Fruit fly (Drosophila melanogaster) whole organism, embryonic: ENCODE data around the gene Eip75B.
A peak's percentile ranks its signal among the peaks of the same experiment; 100 is the strongest.

ENCODE experiments used
- Aef1 ChIP-seq: fragments of 200-800 bp; sonication (Bioruptor generic); IDR thresholded peaks from 3 replicates; pipeline ENCODE4 v1.3.6; 2022; ENCODE audit warnings: missing biosample characterization, missing genetic modification characterization
- BEAF-32 ChIP-seq: fragments of 200-800 bp; sonication (Bioruptor generic); optimal IDR thresholded peaks from 3 replicates; lab custom pipeline; 2017; ENCODE audit warnings: missing biosample characterization, missing genetic modification characterization, mild to moderate bottlenecking, moderate library complexity, missing genetic modification reagents
- C15 ChIP-seq: fragments of 200-800 bp; sonication (Bioruptor generic); IDR thresholded peaks from 3 replicates; pipeline ENCODE4 v1.3.6; 2022; ENCODE audit warnings: missing biosample characterization, missing genetic modification characterization
- CG13624 ChIP-seq: fragments of 200-800 bp; sonication (Bioruptor generic); optimal IDR thresholded peaks from 2 replicates; lab custom pipeline; 2016; ENCODE audit warnings: missing biosample characterization, missing genetic modification characterization
- CG13775 ChIP-seq: fragments of 200-800 bp; sonication (Bioruptor generic); optimal IDR thresholded peaks from 3 replicates; lab custom pipeline; 2017; ENCODE audit warnings: missing biosample characterization, mild to moderate bottlenecking, missing genetic modification characterization
- CG15269 ChIP-seq: fragments of 200-800 bp; sonication (Bioruptor generic); optimal IDR thresholded peaks from 2 replicates; lab custom pipeline; 2018; ENCODE audit warnings: missing biosample characterization, mild to moderate bottlenecking, missing genetic modification characterization, moderate library complexity
- CG15514 ChIP-seq: fragments of 200-800 bp; sonication (Bioruptor generic); optimal IDR thresholded peaks from 3 replicates; lab custom pipeline; 2017; ENCODE audit warnings: missing biosample characterization, missing genetic modification characterization, mild to moderate bottlenecking, moderate library complexity, missing genetic modification reagents
- CG15601 ChIP-seq: fragments of 200-800 bp; sonication (Bioruptor generic); optimal IDR thresholded peaks from 3 replicates; lab custom pipeline; 2019; ENCODE audit warnings: missing biosample characterization, mild to moderate bottlenecking, missing genetic modification characterization, moderate library complexity
- CG1603 ChIP-seq: fragments of 200-800 bp; sonication (Bioruptor generic); optimal IDR thresholded peaks from 2 replicates; lab custom pipeline; 2019; ENCODE audit warnings: missing biosample characterization, mild to moderate bottlenecking, missing genetic modification characterization, moderate library complexity
- CG17359 ChIP-seq: fragments of 200-800 bp; sonication (Bioruptor generic); optimal IDR thresholded peaks from 3 replicates; lab custom pipeline; 2018; ENCODE audit warnings: missing biosample characterization, mild to moderate bottlenecking, missing genetic modification characterization, moderate library complexity
- CG17829 ChIP-seq: fragments of 200-800 bp; optimal IDR thresholded peaks from 2 replicates; lab custom pipeline; 2019; ENCODE audit warnings: missing biosample characterization, mild to moderate bottlenecking, missing genetic modification characterization, moderate library complexity
- CG18619 ChIP-seq: fragments of 200-800 bp; sonication (Bioruptor generic); optimal IDR thresholded peaks from 3 replicates; lab custom pipeline; 2017; ENCODE audit warnings: missing biosample characterization, mild to moderate bottlenecking, missing genetic modification characterization
- CG2875 ChIP-seq: fragments of 200-800 bp; sonication (Bioruptor generic); optimal IDR thresholded peaks from 2 replicates; lab custom pipeline; 2017; ENCODE audit warnings: missing biosample characterization, mild to moderate bottlenecking, missing genetic modification characterization, missing genetic modification reagents
- CG30403 ChIP-seq: fragments of 200-800 bp; sonication (Bioruptor generic); optimal IDR thresholded peaks from 3 replicates; lab custom pipeline; 2016; ENCODE audit warnings: missing biosample characterization, missing genetic modification characterization
- CG4328 ChIP-seq: fragments of 200-800 bp; sonication (Bioruptor generic); optimal IDR thresholded peaks from 3 replicates; lab custom pipeline; 2017; ENCODE audit warnings: missing biosample characterization, missing genetic modification reagents, missing genetic modification characterization
- CG5245 ChIP-seq: fragments of 200-800 bp; sonication (Bioruptor generic); optimal IDR thresholded peaks from 3 replicates; lab custom pipeline; 2016; ENCODE audit warnings: missing biosample characterization, missing genetic modification characterization
- CG6689 ChIP-seq: fragments of 200-800 bp; sonication (Bioruptor generic); IDR thresholded peaks from 2 replicates; pipeline ENCODE4 v1.3.6; 2022; ENCODE audit warnings: missing biosample characterization, missing genetic modification characterization
- CG6765 ChIP-seq: fragments of 200-800 bp; sonication (Bioruptor generic); optimal IDR thresholded peaks from 3 replicates; lab custom pipeline; 2017; ENCODE audit warnings: missing biosample characterization, mild to moderate bottlenecking, missing genetic modification characterization
- CG7839 ChIP-seq: fragments of 200-800 bp; sonication (Bioruptor generic); optimal IDR thresholded peaks from 3 replicates; lab custom pipeline; 2018; ENCODE audit warnings: missing biosample characterization, mild to moderate bottlenecking, missing genetic modification characterization, moderate library complexity
- CTCF ChIP-seq: fragments of 200-800 bp; sonication (Bioruptor generic); optimal IDR thresholded peaks from 2 replicates; lab custom pipeline; 2017; ENCODE audit warnings: missing biosample characterization, mild to moderate bottlenecking, missing genetic modification characterization, moderate library complexity
- CoRest ChIP-seq: fragments of 200-800 bp; sonication (Bioruptor generic); optimal IDR thresholded peaks from 3 replicates; lab custom pipeline; 2018; ENCODE audit warnings: missing biosample characterization, mild to moderate bottlenecking, missing genetic modification characterization, moderate library complexity
- D19A ChIP-seq: fragments of 200-800 bp; optimal IDR thresholded peaks from 3 replicates; lab custom pipeline; 2019; ENCODE audit warnings: missing biosample characterization, mild to moderate bottlenecking, missing genetic modification characterization, moderate library complexity
- Deaf1 ChIP-seq: fragments of 200-800 bp; optimal IDR thresholded peaks from 3 replicates; lab custom pipeline; 2019; ENCODE audit warnings: missing biosample characterization, mild to moderate bottlenecking, missing genetic modification characterization, moderate library complexity
- E2f1 ChIP-seq: fragments of 200-800 bp; sonication (Bioruptor generic); IDR thresholded peaks from 2 replicates; pipeline ENCODE4 v1.3.6; 2022; ENCODE audit warnings: missing biosample characterization, missing genetic modification characterization
- Fer2 ChIP-seq: fragments of 200-800 bp; sonication (Bioruptor generic); optimal IDR thresholded peaks from 2 replicates; lab custom pipeline; 2018; ENCODE audit warnings: missing biosample characterization, mild to moderate bottlenecking, missing genetic modification characterization, moderate library complexity
- Fer3 ChIP-seq: fragments of 200-800 bp; sonication (Bioruptor generic); optimal IDR thresholded peaks from 2 replicates; lab custom pipeline; 2018; ENCODE audit warnings: missing biosample characterization, mild to moderate bottlenecking, missing genetic modification characterization, moderate library complexity
- Gsc ChIP-seq: fragments of 200-800 bp; sonication (Bioruptor generic); IDR thresholded peaks from 2 replicates; pipeline ENCODE4 v1.3.6; 2022; ENCODE audit warnings: missing biosample characterization, missing genetic modification characterization
- HmgZ ChIP-seq: fragments of 200-800 bp; sonication (Bioruptor generic); optimal IDR thresholded peaks from 2 replicates; lab custom pipeline; 2018; ENCODE audit warnings: missing biosample characterization, mild to moderate bottlenecking, missing genetic modification characterization
- Hr39 ChIP-seq: fragments of >200 bp; optimal IDR thresholded peaks from 2 replicates; lab custom pipeline; 2017
- Hr78 ChIP-seq, 2 experiments: fragments of 200-800 bp in 1 of 2; fragments of >200 bp in 1 of 2; sonication (Bioruptor generic) in 1 of 2; optimal IDR thresholded peaks; 2 replicates each; lab custom pipeline; 2017 to 2019; ENCODE audit warnings: missing biosample characterization in 2 of 2, missing genetic modification characterization in 2 of 2, mild to moderate bottlenecking in 1 of 2, moderate library complexity in 1 of 2
- Oli ChIP-seq: fragments of 200-800 bp; sonication (Bioruptor generic); optimal IDR thresholded peaks from 2 replicates; lab custom pipeline; 2018; ENCODE audit warnings: missing biosample characterization, mild to moderate bottlenecking, missing genetic modification characterization, moderate library complexity
- Opbp ChIP-seq: fragments of 200-800 bp; sonication (Bioruptor generic); IDR thresholded peaks from 3 replicates; pipeline ENCODE4 v1.3.6; 2022; ENCODE audit warnings: missing biosample characterization, missing genetic modification characterization; ENCODE audit not compliant: partially characterized antibody
- Side ChIP-seq: fragments of 200-800 bp; sonication (Bioruptor generic); optimal IDR thresholded peaks from 2 replicates; lab custom pipeline; 2016; ENCODE audit warnings: missing biosample characterization, missing genetic modification characterization
- Sin3A ChIP-seq: fragments of >200 bp; optimal IDR thresholded peaks from 2 replicates; lab custom pipeline; 2018
- amos ChIP-seq: fragments of 200-800 bp; sonication (Bioruptor generic); IDR thresholded peaks from 2 replicates; pipeline ENCODE4 v1.3.6; 2022; ENCODE audit warnings: missing biosample characterization, missing genetic modification characterization; ENCODE audit not compliant: partially characterized antibody
- ap ChIP-seq: fragments of 200-800 bp; sonication (Bioruptor generic); IDR thresholded peaks from 2 replicates; pipeline ENCODE4 v1.3.6; 2022; ENCODE audit warnings: missing biosample characterization, missing genetic modification characterization
- ase ChIP-seq: fragments of 200-800 bp; sonication (Bioruptor generic); IDR thresholded peaks from 3 replicates; pipeline ENCODE4 v1.3.6; 2022; ENCODE audit warnings: missing biosample characterization, missing genetic modification characterization
- chn ChIP-seq: fragments of 200-800 bp; sonication (Bioruptor generic); optimal IDR thresholded peaks from 2 replicates; lab custom pipeline; 2016; ENCODE audit warnings: missing biosample characterization, missing genetic modification characterization
- ftz-f1 ChIP-seq: fragments of 200-800 bp; sonication (Bioruptor generic); optimal IDR thresholded peaks from 2 replicates; lab custom pipeline; 2016; ENCODE audit warnings: missing biosample characterization, missing genetic modification characterization
- ken ChIP-seq: fragments of 200-800 bp; sonication (Bioruptor generic); IDR thresholded peaks from 3 replicates; pipeline ENCODE4 v1.3.6; 2022; ENCODE audit warnings: missing biosample characterization, missing genetic modification characterization
- knrl ChIP-seq: fragments of 200-800 bp; sonication (Bioruptor generic); IDR thresholded peaks from 3 replicates; pipeline ENCODE4 v1.3.6; 2022; ENCODE audit warnings: missing biosample characterization, missing genetic modification characterization; ENCODE audit not compliant: partially characterized antibody
- maf-S ChIP-seq: fragments of 200-800 bp; sonication (Bioruptor generic); optimal IDR thresholded peaks from 2 replicates; lab custom pipeline; 2016; ENCODE audit warnings: missing biosample characterization, missing genetic modification characterization
- nerfin-1 ChIP-seq: fragments of 200-800 bp; sonication (Bioruptor generic); optimal IDR thresholded peaks from 3 replicates; lab custom pipeline; 2019; ENCODE audit warnings: missing biosample characterization, mild to moderate bottlenecking, missing genetic modification characterization, moderate library complexity
- nerfin-2 ChIP-seq: fragments of 200-800 bp; sonication (Bioruptor generic); IDR thresholded peaks from 2 replicates; pipeline ENCODE4 v1.3.6; 2022; ENCODE audit warnings: missing biosample characterization, missing genetic modification characterization; ENCODE audit not compliant: partially characterized antibody
- oc ChIP-seq: fragments of 200-800 bp; sonication (Bioruptor generic); optimal IDR thresholded peaks from 2 replicates; lab custom pipeline; 2018; ENCODE audit warnings: missing biosample characterization, mild to moderate bottlenecking, missing genetic modification characterization, moderate library complexity
- pros ChIP-seq: fragments of 200-800 bp; sonication (Bioruptor generic); optimal IDR thresholded peaks from 3 replicates; lab custom pipeline; 2019; ENCODE audit warnings: missing biosample characterization, mild to moderate bottlenecking, missing genetic modification characterization, moderate library complexity
- ranshi ChIP-seq: fragments of 200-800 bp; sonication (Bioruptor generic); IDR thresholded peaks from 2 replicates; pipeline ENCODE4 v1.3.6; 2022; ENCODE audit warnings: missing biosample characterization, missing genetic modification characterization
- salm ChIP-seq: fragments of 200-800 bp; sonication (Bioruptor generic); optimal IDR thresholded peaks from 2 replicates; lab custom pipeline; 2018; ENCODE audit warnings: missing biosample characterization, mild to moderate bottlenecking, missing genetic modification characterization
- ssp ChIP-seq: fragments of 200-800 bp; sonication (Bioruptor generic); IDR thresholded peaks from 2 replicates; pipeline ENCODE4 v1.3.6; 2022; ENCODE audit warnings: missing biosample characterization, missing genetic modification characterization
- tll ChIP-seq, 2 experiments: fragments of 200-800 bp in 1 of 2; fragments of >200 bp in 1 of 2; sonication (Bioruptor generic) in 1 of 2; optimal IDR thresholded peaks; 2 replicates each; lab custom pipeline; 2017 to 2019; ENCODE audit warnings: missing biosample characterization in 2 of 2, missing genetic modification characterization in 2 of 2, mild to moderate bottlenecking in 1 of 2, moderate library complexity in 1 of 2
- zf30C ChIP-seq: fragments of 200-800 bp; sonication (Bioruptor generic); optimal IDR thresholded peaks from 3 replicates; lab custom pipeline; 2018; ENCODE audit warnings: missing biosample characterization, mild to moderate bottlenecking, missing genetic modification characterization
- zfh2 ChIP-seq: fragments of 200-800 bp; sonication (Bioruptor generic); optimal IDR thresholded peaks from 2 replicates; lab custom pipeline; 2016; ENCODE audit warnings: missing biosample characterization, missing genetic modification characterization

Eip75B gene

DNA sequence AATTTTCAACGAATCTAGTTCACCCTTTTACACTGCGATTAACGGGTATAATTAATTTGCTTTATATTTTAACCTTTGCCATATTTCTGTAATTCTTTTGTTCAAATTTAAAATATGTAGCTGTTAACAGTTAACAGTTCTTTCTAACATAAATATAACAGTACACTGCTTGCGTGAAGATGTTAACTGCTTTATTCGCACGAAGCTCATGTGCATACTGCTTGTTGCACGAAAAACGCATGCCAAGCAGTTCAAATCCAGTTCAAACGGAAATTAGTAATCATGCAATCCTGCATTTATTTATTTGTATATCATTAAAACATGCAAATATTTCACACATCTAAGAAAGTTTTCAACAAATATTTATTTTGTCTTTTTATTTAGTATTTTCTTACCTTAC is 23.5 kb upstream of the Eip75B start (continued):
- TF ChIP-seq CG15269 (tag; lab: Kevin White, UChicago) (no peak), CG17829 (tag; lab: Kevin White, UChicago) (peak; percentile 55), Oli (tag; lab: Kevin White, UChicago) (no peak), ranshi (no peak), Aef1 (no peak), Gsc (GFP tag; lab: Robert Waterston, UW) (no peak), CG5245 (GFP tag; lab: Kevin White, UChicago) (no peak), E2f1 (no peak), C15 (GFP tag; lab: Robert Waterston, UW) (no peak), CG18619 (GFP tag; lab: Kevin White, UChicago) (no peak), zfh2 (GFP tag; lab: Kevin White, UChicago) (no peak), CG17359 (no peak), zf30C (GFP tag; lab: Kevin White, UChicago) (peak; percentile 33), ase (GFP tag; lab: Robert Waterston, UW) (no peak), pros (GFP tag; lab: Kevin White, UChicago) (no peak), BEAF-32 (GFP tag; lab: Kevin White, UChicago) (peak; percentile 43), ken (no peak), amos (peak; percentile 63), ftz-f1 (GFP tag; lab: Kevin White, UChicago) (no peak), CG6689 (GFP tag; lab: Robert Waterston, UW) (no peak), ap (no peak), tll (GFP tag; optimal IDR thresholded peaks at IDR 0.05; lab: Kevin White, UChicago) (no peak), CTCF (GFP tag; lab: Kevin White, UChicago) (peak; percentile 68), CG4328 (GFP tag; lab: Kevin White, UChicago) (no peak), chn (GFP tag; lab: Kevin White, UChicago) (no peak), ssp (no peak), Deaf1 (tag; lab: Kevin White, UChicago) (no peak), Fer2 (tag; lab: Kevin White, UChicago) (no peak), Hr78 (GFP tag; optimal IDR thresholded peaks at IDR 0.05; lab: Kevin White, UChicago) (peak; percentile 12 to 52), oc (tag; lab: Kevin White, UChicago) (no peak), CG15514 (GFP tag; lab: Kevin White, UChicago) (peak; percentile 2), HmgZ (peak; percentile 4), maf-S (GFP tag; lab: Kevin White, UChicago) (no peak), Fer3 (tag; lab: Kevin White, UChicago) (no peak), CG2875 (no peak), CG13624 (GFP tag; lab: Kevin White, UChicago) (peak; percentile 22), D19A (no peak), CG13775 (no peak), CG7839 (peak; percentile 34), CG30403 (GFP tag; lab: Kevin White, UChicago) (no peak), Sin3A (no peak), Hr39 (lab: Kevin White, UChicago) (no peak), CoRest (peak; percentile 54), CG15601 (tag; lab: Kevin White, UChicago) (peak; percentile 33), Opbp (peak; percentile 73), salm (tag; lab: Kevin White, UChicago) (no peak), nerfin-1 (no peak), CG1603 (peak; percentile 65), CG6765 (GFP tag; lab: Kevin White, UChicago) (no peak), Side (GFP tag; lab: Kevin White, UChicago) (no peak), knrl (GFP tag; lab: Robert Waterston, UW) (peak; percentile 73), nerfin-2 (GFP tag; lab: Robert Waterston, UW) (peak; percentile 18; the same call in 1 of the 2 replicates)
